Worm (Caenorhabditis elegans) whole organism, midembryonic: Measurements from ENCODE around the gene nhr-51.

Source experiments
- cog-1 ChIP-seq: sonication (generic microtip); optimal IDR thresholded peaks from 2 replicates; lab custom pipeline; 2016; ENCODE audit warnings: missing genetic modification characterization, missing compliant biosample characterization
- flt-1 ChIP-seq: fragments of 200-800 bp; sonication (Bioruptor generic); IDR thresholded peaks from 2 replicates; pipeline ENCODE4 v1.3.6; 2022; ENCODE audit warnings: missing genetic modification characterization, missing compliant biosample characterization
- klf-2 ChIP-seq: fragments of 200-800 bp; sonication (Bioruptor generic); conservative IDR thresholded peaks from 2 replicates; pipeline ENCODE4 v1.3.6; 2022; ENCODE audit warnings: missing genetic modification reagents, missing genetic modification characterization, missing compliant biosample characterization
- ref-1 ChIP-seq: fragments of 200-800 bp; sonication (Bioruptor generic); conservative IDR thresholded peaks from 2 replicates; pipeline ENCODE4 v1.3.6; 2022; ENCODE audit warnings: missing genetic modification reagents, missing genetic modification characterization, missing compliant biosample characterization
- tab-1 ChIP-seq: fragments of 200-800 bp; sonication (Bioruptor generic); IDR thresholded peaks from 2 replicates; pipeline ENCODE4 v1.3.6; 2022; ENCODE audit warnings: missing genetic modification characterization, missing compliant biosample characterization
- ztf-29 ChIP-seq: fragments of 200-800 bp; sonication (Bioruptor generic); IDR thresholded peaks from 2 replicates; pipeline ENCODE4 v1.3.6; 2022; ENCODE audit warnings: missing genetic modification reagents, missing genetic modification characterization, missing compliant biosample characterization

- TF ChIP-seq flt-1 (no peak), tab-1 (no peak), ztf-29 (GFP tag; lab: Robert Waterston, UW) (no peak), cog-1 (no peak), klf-2 (GFP tag; lab: Robert Waterston, UW) (no peak), ref-1 (no peak)
Observed at ce11 chrV:15721888-15722287, 48.1 kb downstream of the nhr-51 start, which contains the start of gene srh-140.
